Worm (Caenorhabditis elegans): ENCODE data around the gene ifp-1.

ifp-1 gene

DNA sequence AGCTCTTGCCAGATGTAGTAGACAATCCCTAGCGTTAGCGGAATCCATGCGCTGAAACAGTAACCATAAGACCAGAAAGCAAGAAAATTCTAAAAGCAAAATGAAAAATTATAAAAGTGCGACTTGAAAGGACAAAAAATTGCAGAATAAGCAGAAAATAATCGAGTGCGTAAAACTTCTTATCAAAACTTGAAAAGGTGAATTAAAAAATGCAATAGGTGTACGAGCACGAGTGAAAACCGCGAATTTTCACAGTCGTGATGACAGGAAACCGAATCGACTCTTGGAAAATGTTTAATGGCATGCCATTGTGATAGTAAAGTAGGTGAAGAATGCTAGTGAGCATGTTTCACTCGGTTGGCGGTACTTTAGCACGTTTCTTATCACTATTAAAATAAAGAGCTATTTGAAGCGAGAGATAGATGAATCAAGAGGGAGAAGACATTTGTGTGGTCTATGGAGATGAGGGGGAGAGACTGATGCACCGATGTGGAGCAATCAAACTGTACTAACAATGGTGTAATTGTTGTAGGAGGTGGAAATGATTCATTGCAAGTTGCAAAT lies at the start of gene ifp-1:
ifp-1 (minus strand) TSS at position 51 of the 564 bp plus-strand sequence.
- TF ChIP-seq ztf-11 (tag; optimal IDR thresholded peaks at IDR 0.05) (no peak), tbx-8 (GFP tag; optimal IDR thresholded peaks at IDR 0.05) (no peak), ham-2 (GFP tag; optimal IDR thresholded peaks at IDR 0.05) (no peak), ceh-39 (tag; optimal IDR thresholded peaks at IDR 0.05) (no peak), pha-4 (tag; optimal IDR thresholded peaks at IDR 0.05) (no peak), nhr-2 (tag; optimal IDR thresholded peaks at IDR 0.05) (no peak), M03D4.4 (tag; optimal IDR thresholded peaks at IDR 0.05) (no peak), flh-1 (GFP tag; optimal IDR thresholded peaks at IDR 0.05) (no peak), cnd-1 (tag; optimal IDR thresholded peaks at IDR 0.05) (no peak), mep-1 (tag; optimal IDR thresholded peaks at IDR 0.05) (no peak), lin-32 (GFP tag; optimal IDR thresholded peaks at IDR 0.05) (no peak), ceh-43 (GFP tag; optimal IDR thresholded peaks at IDR 0.05) (no peak)

DNA sequence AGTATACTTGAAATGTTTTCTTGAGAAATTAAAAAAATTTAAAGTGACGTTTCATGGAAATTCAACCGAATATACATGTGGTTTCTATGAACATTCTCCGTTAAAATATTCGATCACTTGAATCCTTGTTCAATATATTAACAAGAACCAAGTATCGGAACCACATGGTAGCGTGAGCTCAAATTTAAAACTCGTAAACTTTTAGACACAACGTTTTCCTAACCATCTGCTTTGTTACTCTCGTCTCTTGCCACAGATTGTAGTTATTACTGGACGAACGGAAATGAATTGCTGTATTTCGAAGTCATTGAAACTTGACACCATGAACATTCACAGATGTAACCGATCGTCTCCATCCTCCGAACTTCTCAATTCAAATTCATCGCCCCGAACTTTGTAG lies 39.1 kb upstream of the ifp-1 start:
- TF ChIP-seq zip-8 (tag; optimal IDR thresholded peaks at IDR 0.05), result no peak

DNA sequence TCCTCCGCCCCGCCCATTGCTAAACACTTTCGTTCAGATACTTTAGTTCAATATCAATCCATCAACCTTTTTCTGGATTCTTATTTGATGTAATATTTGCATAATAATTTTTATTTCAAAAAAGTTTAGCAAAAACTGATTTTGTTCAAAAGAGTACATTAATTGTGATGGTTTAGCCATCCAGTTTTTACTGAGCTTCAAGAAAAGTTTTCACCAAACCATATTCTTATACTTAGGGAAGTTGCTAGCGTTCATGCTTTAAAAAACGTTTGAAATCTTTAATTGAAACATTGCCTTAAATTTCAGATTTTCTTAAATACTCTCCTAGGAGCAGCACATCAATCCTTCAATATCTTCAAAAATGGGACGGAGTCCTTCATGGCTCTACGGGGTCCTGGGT lies 37.3 kb upstream of the ifp-1 start, which contains the start of gene him-4:
him-4 (plus strand) TSS at position 301 of the 400 bp plus-strand sequence.
- TF ChIP-seq elt-1 (tag; optimal IDR thresholded peaks at IDR 0.05; ENCODE audit: borderline replicate concordance, insufficient read depth), result no peak
- no peak for TF ChIP-seq unc-39 (tag; optimal IDR thresholded peaks at IDR 0.05)
- no peak for TF ChIP-seq ztf-11 (tag; optimal IDR thresholded peaks at IDR 0.05)
- TF ChIP-seq blmp-1 (tag; optimal IDR thresholded peaks at IDR 0.05), result no peak
- TF ChIP-seq ceh-83 (GFP tag; optimal IDR thresholded peaks at IDR 0.05), result no peak
- no peak for TF ChIP-seq nhr-237 (tag; optimal IDR thresholded peaks at IDR 0.05)
- no peak for TF ChIP-seq tbx-8 (GFP tag; optimal IDR thresholded peaks at IDR 0.05)
- TF ChIP-seq M03D4.4 (tag; optimal IDR thresholded peaks at IDR 0.05), result no peak
- no peak for TF ChIP-seq unc-62 (GFP tag; optimal IDR thresholded peaks at IDR 0.05)
- TF ChIP-seq zip-8 (tag; optimal IDR thresholded peaks at IDR 0.05), result no peak
- no peak for TF ChIP-seq elt-3 (tag; optimal IDR thresholded peaks at IDR 0.05)
- TF ChIP-seq nhr-12 (tag; optimal IDR thresholded peaks at IDR 0.05), result no peak
- no peak for TF ChIP-seq unc-120 (tag; optimal IDR thresholded peaks at IDR 0.05; ENCODE audit: poor library complexity, severe bottlenecking)
- no peak for TF ChIP-seq ceh-43 (GFP tag; optimal IDR thresholded peaks at IDR 0.05)

DNA sequence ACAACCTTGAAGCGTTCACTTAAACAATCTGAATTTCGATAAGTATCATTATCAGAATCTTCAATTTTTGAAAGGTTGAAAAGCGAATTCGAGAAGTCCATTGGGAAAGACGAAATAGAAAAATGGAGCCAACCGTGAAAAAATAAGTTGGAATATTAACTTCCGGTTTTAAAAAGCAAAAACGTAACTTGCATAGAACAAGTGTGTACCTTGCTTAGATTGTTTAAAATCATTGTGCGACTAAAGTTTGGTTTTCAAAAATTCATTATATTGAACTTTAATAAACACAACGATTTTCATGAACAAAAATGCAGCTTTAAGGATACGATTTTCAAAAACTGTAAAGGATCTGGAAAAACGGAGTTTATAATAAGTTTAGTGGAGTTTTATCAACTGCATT lies 33.6 kb upstream of the ifp-1 start, which contains the start of gene F15G9.2:
F15G9.2 (minus strand) TSS at position 101 of the 400 bp plus-strand sequence.
- TF ChIP-seq ces-1 (GFP tag; optimal IDR thresholded peaks at IDR 0.05) (no peak), ham-2 (GFP tag; optimal IDR thresholded peaks at IDR 0.05) (no peak), snpc-4 (tag; optimal IDR thresholded peaks at IDR 0.05) (no peak), sptf-1 (tag; optimal IDR thresholded peaks at IDR 0.05) (no peak), cnd-1 (tag; optimal IDR thresholded peaks at IDR 0.05) (no peak), ceh-39 (tag; optimal IDR thresholded peaks at IDR 0.05) (no peak), mep-1 (tag; optimal IDR thresholded peaks at IDR 0.05) (no peak), ztf-11 (tag; optimal IDR thresholded peaks at IDR 0.05) (no peak), pha-4 (tag; optimal IDR thresholded peaks at IDR 0.05) (no peak), blmp-1 (tag; optimal IDR thresholded peaks at IDR 0.05) (no peak), elt-3 (tag; optimal IDR thresholded peaks at IDR 0.05) (no peak), lin-13 (tag; optimal IDR thresholded peaks at IDR 0.05) (no peak), drap-1 (GFP tag; optimal IDR thresholded peaks at IDR 0.05) (no peak), sem-2 (GFP tag; optimal IDR thresholded peaks at IDR 0.05) (no peak), nhr-237 (tag; optimal IDR thresholded peaks at IDR 0.05) (no peak)

DNA sequence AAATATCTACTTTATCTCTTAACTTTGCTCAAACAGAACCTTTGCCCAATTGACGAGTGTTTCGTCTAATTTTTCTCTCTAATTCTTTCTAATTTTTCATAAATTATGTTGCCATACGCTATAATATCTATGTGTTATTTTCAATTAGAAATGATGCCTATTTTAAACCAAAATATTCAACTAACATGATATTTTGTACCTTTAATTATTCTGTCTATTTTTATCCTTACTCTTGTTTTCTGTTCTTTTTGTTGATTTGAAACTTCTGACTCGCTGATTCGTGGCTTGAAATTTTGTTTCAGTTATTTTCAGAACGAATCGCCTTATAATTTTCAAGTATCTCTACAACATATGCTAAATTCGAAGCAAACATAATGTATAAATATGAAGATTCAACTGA lies 29.5 kb upstream of the ifp-1 start, which contains the start of gene F15G9.6:
F15G9.6 (plus strand) TSS at position 301 of the 400 bp plus-strand sequence.
- TF ChIP-seq cnd-1 (tag; optimal IDR thresholded peaks at IDR 0.05), result no peak
- no peak for TF ChIP-seq nhr-237 (tag; optimal IDR thresholded peaks at IDR 0.05)
- TF ChIP-seq lsy-2 (tag; optimal IDR thresholded peaks at IDR 0.05), result no peak
- TF ChIP-seq mls-2 (tag; optimal IDR thresholded peaks at IDR 0.05), result no peak
- no peak for TF ChIP-seq mab-5 (tag; optimal IDR thresholded peaks at IDR 0.05)
- TF ChIP-seq ham-2 (GFP tag; optimal IDR thresholded peaks at IDR 0.05), result no peak
- TF ChIP-seq elt-1 (tag; optimal IDR thresholded peaks at IDR 0.05; ENCODE audit: borderline replicate concordance, insufficient read depth), result no peak
- no peak for TF ChIP-seq snpc-4 (tag; optimal IDR thresholded peaks at IDR 0.05)
- TF ChIP-seq elt-3 (tag; optimal IDR thresholded peaks at IDR 0.05), result no peak
- TF ChIP-seq nhr-28 (tag; optimal IDR thresholded peaks at IDR 0.05), result no peak
- no peak for TF ChIP-seq flh-1 (GFP tag; optimal IDR thresholded peaks at IDR 0.05)
- no peak for TF ChIP-seq ceh-39 (tag; optimal IDR thresholded peaks at IDR 0.05)
- no peak for TF ChIP-seq drap-1 (GFP tag; optimal IDR thresholded peaks at IDR 0.05)
- TF ChIP-seq unc-39 (tag; optimal IDR thresholded peaks at IDR 0.05), result no peak
- TF ChIP-seq mep-1 (tag; optimal IDR thresholded peaks at IDR 0.05), result no peak
- no peak for TF ChIP-seq lin-13 (tag; optimal IDR thresholded peaks at IDR 0.05)

All from whole organism, mixed stage, embryonic.